Fruit fly (Drosophila melanogaster): Measurements from ENCODE around the gene CG2061.

Gene CG2061

dm6 chrX:11092201-11092600 is at the start of gene CG2061 (continued):
- TF ChIP-seq HLH4C (GFP tag; IDR thresholded peaks at IDR 0.05; ENCODE audit: partially characterized antibody) = peak; percentile 87
- no peak for TF ChIP-seq CoRest (tag; optimal IDR thresholded peaks at IDR 0.05)
- TF ChIP-seq Fer1 (GFP tag; optimal IDR thresholded peaks at IDR 0.05) = no peak
- TF ChIP-seq unc-4 (GFP tag; IDR thresholded peaks at IDR 0.05; ENCODE audit: partially characterized antibody) = peak; percentile 71
- peak; percentile 36; the same call in 1 of the 2 replicates for TF ChIP-seq CG2129 (GFP tag; IDR thresholded peaks at IDR 0.05; ENCODE audit: partially characterized antibody)
- no peak for TF ChIP-seq CG7357 (GFP tag; IDR thresholded peaks at IDR 0.05)
- peak; percentile 72; the same call in 2 of the 3 replicates for TF ChIP-seq Doc3 (GFP tag; IDR thresholded peaks at IDR 0.05; ENCODE audit: partially characterized antibody)
- TF ChIP-seq nerfin-2 (GFP tag; IDR thresholded peaks at IDR 0.05; ENCODE audit: partially characterized antibody) = peak; percentile 71
- no peak for TF ChIP-seq fu2 (GFP tag; optimal IDR thresholded peaks at IDR 0.05)
- TF ChIP-seq CG17328 (GFP tag; IDR thresholded peaks at IDR 0.05) = no peak
- peak; percentile 71 for TF ChIP-seq CG2116 (GFP tag; optimal IDR thresholded peaks at IDR 0.05)

- TF ChIP-seq Dip2 (GFP tag; IDR thresholded peaks at IDR 0.05) (no peak), CG10543 (GFP tag; optimal IDR thresholded peaks at IDR 0.05) (peak; percentile 8), kah (GFP tag; optimal IDR thresholded peaks at IDR 0.05) (no peak), CG6683 (GFP tag; optimal IDR thresholded peaks at IDR 0.05) (no peak), peb (GFP tag; IDR thresholded peaks at IDR 0.05) (no peak), CG31365 (tag; optimal IDR thresholded peaks at IDR 0.05) (no peak), CG11247 (GFP tag; IDR thresholded peaks at IDR 0.05) (no peak), CG34376 (GFP tag; optimal IDR thresholded peaks at IDR 0.05) (no peak), E2f2 (GFP tag; IDR thresholded peaks at IDR 0.05) (no peak), sna (GFP tag; IDR thresholded peaks at IDR 0.05; ENCODE audit: partially characterized antibody) (no peak), sens (GFP tag) (peak; percentile 29), CG18011 (GFP tag; optimal IDR thresholded peaks at IDR 0.05) (no peak), z (GFP tag; IDR thresholded peaks at IDR 0.05) (no peak), NfI (GFP tag; optimal IDR thresholded peaks at IDR 0.05) (no peak), fd102C (GFP tag; optimal IDR thresholded peaks at IDR 0.05) (no peak)
These were observed 47.8 kb upstream of the CG2061 start, which contains the start of gene SmydA-4 for dm6 chrX:11044456-11044855. TSS of gene SmydA-4 (plus strand) at chrX:11044756.

- no peak for TF ChIP-seq CG18619 (GFP tag; optimal IDR thresholded peaks at IDR 0.05)
- TF ChIP-seq bigmax (GFP tag; optimal IDR thresholded peaks at IDR 0.05) = no peak
- TF ChIP-seq CG12236 (GFP tag; optimal IDR thresholded peaks at IDR 0.05) = no peak
- no peak for TF ChIP-seq nerfin-1 (tag; optimal IDR thresholded peaks at IDR 0.05)
- no peak for TF ChIP-seq CG4730 (GFP tag; IDR thresholded peaks at IDR 0.05)
- no peak for TF ChIP-seq CG7839 (tag; optimal IDR thresholded peaks at IDR 0.05)
- TF ChIP-seq Myb (GFP tag; optimal IDR thresholded peaks at IDR 0.05) = no peak
- TF ChIP-seq pb (GFP tag; optimal IDR thresholded peaks at IDR 0.05) = no peak
- TF ChIP-seq CG4404 (GFP tag; IDR thresholded peaks at IDR 0.05) = no peak
- TF ChIP-seq ttk (GFP tag; IDR thresholded peaks at IDR 0.05) = no peak
- TF ChIP-seq Blimp-1 (GFP tag; optimal IDR thresholded peaks at IDR 0.05) = no peak
- TF ChIP-seq CG34376 (GFP tag; optimal IDR thresholded peaks at IDR 0.05) = no peak
- no peak for TF ChIP-seq Sry-δ (GFP tag; optimal IDR thresholded peaks at IDR 0.05)
- no peak for TF ChIP-seq dm (GFP tag; optimal IDR thresholded peaks at IDR 0.05)
- TF ChIP-seq CG3847 (GFP tag; IDR thresholded peaks at IDR 0.05) = no peak
- TF ChIP-seq CG1024 (GFP tag; IDR thresholded peaks at IDR 0.05) = no peak
These were observed 38.8 kb upstream of the CG2061 start, which contains the start of gene CG1552 for dm6 chrX:11053456-11053855. TSS of gene CG1552 (minus strand) at chrX:11053556.

Data from whole organism, embryonic.